Fruit fly (Drosophila melanogaster): Measurements from ENCODE around the gene Hel89B.
A peak's percentile ranks its signal among the peaks of the same experiment; 100 is the strongest.

The Hel89B gene

DNA sequence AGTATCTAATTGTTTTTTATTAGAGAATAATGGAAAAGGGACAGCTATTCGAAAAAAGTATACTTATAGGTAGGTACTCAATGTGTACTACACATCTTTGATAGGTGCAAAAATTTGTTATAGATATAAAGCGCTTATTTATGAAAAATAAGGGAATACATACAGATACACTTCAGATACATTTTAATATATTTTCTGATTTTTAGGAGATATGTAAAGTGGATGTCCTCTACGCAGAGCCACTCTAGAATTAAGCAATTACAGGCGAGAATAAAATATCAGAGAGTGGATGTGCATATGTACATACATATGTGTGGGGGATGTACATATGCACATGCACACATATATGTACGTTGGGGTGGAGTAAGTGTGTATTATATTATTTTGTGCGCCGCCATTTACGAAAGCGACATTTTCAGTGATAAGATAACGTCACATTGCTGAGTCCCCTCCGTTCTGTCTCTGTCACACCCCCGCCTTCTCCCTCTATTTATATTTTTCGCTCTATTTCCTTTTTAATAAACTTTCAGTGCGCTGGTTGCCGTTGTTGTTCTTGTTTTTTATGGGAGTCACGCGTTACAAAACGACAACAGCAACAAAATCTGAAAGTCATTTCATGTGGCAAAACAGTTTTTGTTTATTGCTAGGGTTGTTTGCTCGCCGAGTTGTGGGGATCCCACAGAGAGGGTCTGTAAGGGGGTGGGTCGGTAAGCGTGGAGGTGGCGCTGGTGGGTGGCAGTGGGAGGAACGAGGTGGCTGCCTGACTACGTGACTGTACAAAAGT, 31.8 kb downstream of the Hel89B start (continued):
- TF ChIP-seq CG4360 (GFP tag; IDR thresholded peaks at IDR 0.05) = peak; percentile 51; the same call in 1 of the 2 replicates
- no peak for TF ChIP-seq crp (GFP tag; optimal IDR thresholded peaks at IDR 0.05)
- peak; percentile 15; the same call in 1 of the 3 replicates for TF ChIP-seq CG34422 (GFP tag; IDR thresholded peaks at IDR 0.05)
- no peak for TF ChIP-seq CrebB (tag; optimal IDR thresholded peaks at IDR 0.05)
- TF ChIP-seq CG12744 (GFP tag; optimal IDR thresholded peaks at IDR 0.05) = no peak
- no peak for TF ChIP-seq CG31224 (GFP tag; IDR thresholded peaks at IDR 0.05)
- TF ChIP-seq zfh2 (GFP tag; optimal IDR thresholded peaks at IDR 0.05) = no peak
- peak; percentile 48 for TF ChIP-seq CG6854 (GFP tag; optimal IDR thresholded peaks at IDR 0.05)
- peak; percentile 21 for TF ChIP-seq CG13424 (tag; optimal IDR thresholded peaks at IDR 0.05)
- TF ChIP-seq CG12659 (GFP tag; optimal IDR thresholded peaks at IDR 0.05) = no peak
- TF ChIP-seq aop (GFP tag; IDR thresholded peaks at IDR 0.05) = no peak
- no peak for TF ChIP-seq TFAM (GFP tag; optimal IDR thresholded peaks at IDR 0.05)
- no peak for TF ChIP-seq luna (GFP tag; optimal IDR thresholded peaks at IDR 0.05)
- TF ChIP-seq CG10543 (GFP tag; optimal IDR thresholded peaks at IDR 0.05) = peak; percentile 97
- TF ChIP-seq maf-S (GFP tag; optimal IDR thresholded peaks at IDR 0.05) = no peak
- peak; percentile 4 for TF ChIP-seq CG6254 (GFP tag; optimal IDR thresholded peaks at IDR 0.05)
- peak; percentile 87 for TF ChIP-seq exex (tag; optimal IDR thresholded peaks at IDR 0.05)
- no peak for TF ChIP-seq tup (GFP tag; optimal IDR thresholded peaks at IDR 0.05)
- 0 out of 3 replicates have a peak, but pooled peaks have one; percentile 8 for TF ChIP-seq CG34224 (GFP tag; IDR thresholded peaks at IDR 0.05; ENCODE audit: partially characterized antibody)
- TF ChIP-seq ase (GFP tag; IDR thresholded peaks at IDR 0.05) = no peak
- TF ChIP-seq Atf6 (GFP tag; IDR thresholded peaks at IDR 0.05) = peak; percentile 39; the same call in 1 of the 2 replicates
- no peak for TF ChIP-seq CG18476 (GFP tag; optimal IDR thresholded peaks at IDR 0.05)
- TF ChIP-seq phol (tag; optimal IDR thresholded peaks at IDR 0.05) = peak; percentile 6
- no peak for TF ChIP-seq NFAT (GFP tag; IDR thresholded peaks at IDR 0.05)
- no peak for TF ChIP-seq CG18764 (GFP tag; optimal IDR thresholded peaks at IDR 0.05)
- no peak for TF ChIP-seq CG32772 (GFP tag; IDR thresholded peaks at IDR 0.05)
- TF ChIP-seq fd64A (GFP tag; optimal IDR thresholded peaks at IDR 0.05) = peak; percentile 6
- TF ChIP-seq CG16815 (GFP tag; optimal IDR thresholded peaks at IDR 0.05) = no peak
- TF ChIP-seq Doc3 (GFP tag; IDR thresholded peaks at IDR 0.05; ENCODE audit: partially characterized antibody) = no peak
- TF ChIP-seq Sin3A (optimal IDR thresholded peaks at IDR 0.05) = no peak
- TF ChIP-seq Tbp (GFP tag; optimal IDR thresholded peaks at IDR 0.05) = no peak
- TF ChIP-seq CG2889 (GFP tag; IDR thresholded peaks at IDR 0.05) = no peak
- 0 out of 2 replicates have a peak, but pooled peaks have one; percentile 22 for TF ChIP-seq Scr (GFP tag; IDR thresholded peaks at IDR 0.05; ENCODE audit: partially characterized antibody)
- TF ChIP-seq CG17385 (GFP tag; optimal IDR thresholded peaks at IDR 0.05) = peak; percentile 10
- no peak for TF ChIP-seq CG2712 (tag; optimal IDR thresholded peaks at IDR 0.05)
- TF ChIP-seq ci (GFP tag; IDR thresholded peaks at IDR 0.05) = 0 out of 3 replicates have a peak, but pooled peaks have one; percentile 16
- TF ChIP-seq ems (GFP tag; optimal IDR thresholded peaks at IDR 0.05) = no peak
- TF ChIP-seq CG3995 (GFP tag; optimal IDR thresholded peaks at IDR 0.05) = no peak
- no peak for TF ChIP-seq CG15479 (GFP tag; optimal IDR thresholded peaks at IDR 0.05)
- TF ChIP-seq CG17568 (GFP tag; optimal IDR thresholded peaks at IDR 0.05) = peak; percentile 51
- no peak for TF ChIP-seq CG2116 (GFP tag; optimal IDR thresholded peaks at IDR 0.05)
- TF ChIP-seq Ets97D (GFP tag; optimal IDR thresholded peaks at IDR 0.05) = no peak
- no peak for TF ChIP-seq CG10366 (GFP tag; IDR thresholded peaks at IDR 0.05)
